Worm (Caenorhabditis elegans): ENCODE results near the gene sre-45.

DNA sequence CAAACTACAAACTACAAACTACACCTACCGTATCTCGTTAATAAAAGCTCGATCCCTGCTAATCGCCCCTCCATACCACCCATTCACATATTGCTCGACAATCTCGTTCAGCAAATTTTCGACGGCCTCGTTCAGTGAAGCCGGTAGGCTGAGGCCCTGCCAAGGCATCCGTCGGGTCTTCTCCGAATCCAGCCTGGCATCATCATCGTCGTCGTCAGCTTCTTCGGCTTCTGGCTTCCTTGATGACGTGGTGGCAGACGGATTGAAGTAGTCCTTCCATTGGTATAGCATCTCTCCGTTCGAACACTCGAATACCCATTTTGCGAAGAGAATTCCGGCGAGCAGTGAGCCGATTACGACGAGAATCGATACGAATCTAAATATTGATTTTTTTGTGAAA, 13.0 kb downstream of the sre-45 start:
- TF ChIP-seq skn-1 (tag; optimal IDR thresholded peaks at IDR 0.05) (no peak), unc-39 (tag; optimal IDR thresholded peaks at IDR 0.05) (no peak), blmp-1 (tag; optimal IDR thresholded peaks at IDR 0.05; ENCODE audit: insufficient read depth) (no peak), lin-39 (tag; optimal IDR thresholded peaks at IDR 0.05) (no peak), ztf-4 (tag; optimal IDR thresholded peaks at IDR 0.05) (no peak), ama-1 (optimal IDR thresholded peaks at IDR 0.05) (no peak), zag-1 (tag; optimal IDR thresholded peaks at IDR 0.05) (no peak), nhr-12 (tag; optimal IDR thresholded peaks at IDR 0.05) (no peak), aly-2 (tag; optimal IDR thresholded peaks at IDR 0.05) (no peak)

Measured in whole organism, L2 larva.